Fruit fly (Drosophila melanogaster) whole organism, embryonic: ENCODE measurements around the gene CG11975.

Source experiments
- Atf3 ChIP-seq: fragments of 200-800 bp; sonication (Bioruptor generic); optimal IDR thresholded peaks from 3 replicates; lab custom pipeline; 2016; ENCODE audit warnings: missing biosample characterization, missing genetic modification characterization
- CG10462 ChIP-seq: fragments of 200-800 bp; sonication (Bioruptor generic); optimal IDR thresholded peaks from 2 replicates; lab custom pipeline; 2016; ENCODE audit warnings: missing biosample characterization, missing genetic modification characterization
- CG11247 ChIP-seq: fragments of 200-800 bp; sonication (Bioruptor generic); IDR thresholded peaks from 2 replicates; pipeline ENCODE4 v1.3.6; 2022; ENCODE audit warnings: missing biosample characterization, missing genetic modification characterization
- CG11504 ChIP-seq: fragments of 200-800 bp; sonication (Bioruptor generic); optimal IDR thresholded peaks from 3 replicates; lab custom pipeline; 2019; ENCODE audit warnings: missing biosample characterization, mild to moderate bottlenecking, missing genetic modification characterization, moderate library complexity
- CG12236 ChIP-seq: fragments of 200-800 bp; sonication (Bioruptor generic); optimal IDR thresholded peaks from 2 replicates; lab custom pipeline; 2016; ENCODE audit warnings: missing biosample characterization, missing genetic modification characterization
- CG12942 ChIP-seq: fragments of 200-800 bp; sonication (Bioruptor generic); optimal IDR thresholded peaks from 3 replicates; lab custom pipeline; 2016; ENCODE audit warnings: missing biosample characterization, missing genetic modification characterization
- CG14710 ChIP-seq: fragments of 200-800 bp; sonication (Bioruptor generic); optimal IDR thresholded peaks from 3 replicates; lab custom pipeline; 2019; ENCODE audit warnings: missing biosample characterization, mild to moderate bottlenecking, missing genetic modification characterization, moderate library complexity
- CG14860 ChIP-seq: fragments of 200-800 bp; sonication (Bioruptor generic); IDR thresholded peaks from 3 replicates; pipeline ENCODE4 v1.3.6; 2022; ENCODE audit warnings: missing biosample characterization, missing genetic modification characterization; ENCODE audit not compliant: partially characterized antibody
- CG15073 ChIP-seq: fragments of 200-800 bp; sonication (Bioruptor generic); optimal IDR thresholded peaks from 2 replicates; lab custom pipeline; 2016; ENCODE audit warnings: missing biosample characterization, missing genetic modification characterization
- CG17359 ChIP-seq: fragments of 200-800 bp; sonication (Bioruptor generic); optimal IDR thresholded peaks from 3 replicates; lab custom pipeline; 2018; ENCODE audit warnings: missing biosample characterization, mild to moderate bottlenecking, missing genetic modification characterization, moderate library complexity
- CG17612 ChIP-seq: fragments of 200-800 bp; sonication (Bioruptor generic); IDR thresholded peaks from 2 replicates; pipeline ENCODE4 v1.3.6; 2022; ENCODE audit warnings: missing biosample characterization, missing genetic modification characterization
- CG17802 ChIP-seq: fragments of 200-800 bp; sonication (Bioruptor generic); optimal IDR thresholded peaks from 2 replicates; lab custom pipeline; 2018; ENCODE audit warnings: missing biosample characterization, mild to moderate bottlenecking, missing genetic modification characterization, moderate library complexity
- CG30431 ChIP-seq: fragments of 200-800 bp; sonication (Bioruptor generic); optimal IDR thresholded peaks from 2 replicates; lab custom pipeline; 2017; ENCODE audit warnings: missing biosample characterization, missing genetic modification characterization
- CG3065 ChIP-seq: fragments of 200-800 bp; sonication (Bioruptor generic); optimal IDR thresholded peaks from 2 replicates; lab custom pipeline; 2016; ENCODE audit warnings: missing biosample characterization, missing genetic modification characterization
- CG4854 ChIP-seq: fragments of 200-800 bp; sonication (Bioruptor generic); optimal IDR thresholded peaks from 2 replicates; lab custom pipeline; 2016; ENCODE audit warnings: missing biosample characterization, missing genetic modification characterization, inconsistent platforms
- CG7271 ChIP-seq: fragments of 200-800 bp; sonication (Bioruptor generic); optimal IDR thresholded peaks from 2 replicates; lab custom pipeline; 2018; ENCODE audit warnings: missing biosample characterization, mild to moderate bottlenecking, missing genetic modification characterization, moderate library complexity
- CG8478 ChIP-seq: fragments of >200 bp; optimal IDR thresholded peaks from 2 replicates; lab custom pipeline; 2018
- CHES-1-like ChIP-seq: fragments of 200-800 bp; sonication (Bioruptor generic); optimal IDR thresholded peaks from 2 replicates; lab custom pipeline; 2016; ENCODE audit warnings: missing biosample characterization, missing genetic modification characterization
- Dbx ChIP-seq: fragments of 200-800 bp; sonication (Bioruptor generic); IDR thresholded peaks from 3 replicates; pipeline ENCODE4 v1.3.6; 2022; ENCODE audit warnings: missing biosample characterization, missing genetic modification characterization
- Dek ChIP-seq: fragments of 200-800 bp; sonication (Bioruptor generic); optimal IDR thresholded peaks from 3 replicates; lab custom pipeline; 2019; ENCODE audit warnings: missing biosample characterization, mild to moderate bottlenecking, missing genetic modification characterization, moderate library complexity
- Fer3 ChIP-seq: fragments of 200-800 bp; sonication (Bioruptor generic); optimal IDR thresholded peaks from 2 replicates; lab custom pipeline; 2018; ENCODE audit warnings: missing biosample characterization, mild to moderate bottlenecking, missing genetic modification characterization, moderate library complexity
- HHEX ChIP-seq: fragments of 200-800 bp; sonication (Bioruptor generic); optimal IDR thresholded peaks from 3 replicates; lab custom pipeline; 2017; ENCODE audit warnings: missing biosample characterization, mild to moderate bottlenecking, missing genetic modification characterization, missing genetic modification reagents
- Hr78 ChIP-seq, 2 experiments: fragments of 200-800 bp in 1 of 2; fragments of >200 bp in 1 of 2; sonication (Bioruptor generic) in 1 of 2; optimal IDR thresholded peaks; 2 replicates each; lab custom pipeline; 2017 to 2019; ENCODE audit warnings: missing biosample characterization in 2 of 2, missing genetic modification characterization in 2 of 2, mild to moderate bottlenecking in 1 of 2, moderate library complexity in 1 of 2
- NfI ChIP-seq: fragments of 200-800 bp; sonication (Bioruptor generic); optimal IDR thresholded peaks from 3 replicates; lab custom pipeline; 2018; ENCODE audit warnings: missing biosample characterization, mild to moderate bottlenecking, missing genetic modification characterization, moderate library complexity
- Opbp ChIP-seq: fragments of 200-800 bp; sonication (Bioruptor generic); IDR thresholded peaks from 3 replicates; pipeline ENCODE4 v1.3.6; 2022; ENCODE audit warnings: missing biosample characterization, missing genetic modification characterization; ENCODE audit not compliant: partially characterized antibody
- PHDP ChIP-seq: fragments of 200-800 bp; sonication (Bioruptor generic); optimal IDR thresholded peaks from 3 replicates; lab custom pipeline; 2018; ENCODE audit warnings: missing biosample characterization, mild to moderate bottlenecking, missing genetic modification characterization, moderate library complexity
- Ssrp ChIP-seq: fragments of 200-800 bp; sonication (Bioruptor generic); optimal IDR thresholded peaks from 2 replicates; lab custom pipeline; 2018; ENCODE audit warnings: missing biosample characterization, mild to moderate bottlenecking, missing genetic modification characterization, moderate library complexity
- Xbp1 ChIP-seq: fragments of 200-800 bp; sonication (Bioruptor generic); optimal IDR thresholded peaks from 3 replicates; lab custom pipeline; 2016; ENCODE audit warnings: missing biosample characterization, mild to moderate bottlenecking, missing genetic modification characterization
- al ChIP-seq: fragments of 200-800 bp; sonication (Bioruptor generic); IDR thresholded peaks from 2 replicates; pipeline ENCODE4 v1.3.6; 2022; ENCODE audit warnings: missing biosample characterization, missing genetic modification characterization
- ash1 ChIP-seq: fragments of 200-800 bp; sonication (Bioruptor generic); optimal IDR thresholded peaks from 2 replicates; lab custom pipeline; 2018; ENCODE audit warnings: missing biosample characterization, mild to moderate bottlenecking, missing genetic modification characterization
- br ChIP-seq: fragments of >200 bp; optimal IDR thresholded peaks from 2 replicates; lab custom pipeline; 2017
- caup ChIP-seq: fragments of 200-800 bp; sonication (Bioruptor generic); optimal IDR thresholded peaks from 3 replicates; lab custom pipeline; 2017; ENCODE audit warnings: missing biosample characterization, mild to moderate bottlenecking, missing genetic modification characterization, moderate library complexity; ENCODE audit not compliant: severe bottlenecking
- crp ChIP-seq, 2 experiments: fragments of 200-800 bp; sonication (Bioruptor generic); optimal IDR thresholded peaks; 2 replicates in 1 of 2; 3 replicates in 1 of 2; lab custom pipeline; 2017; ENCODE audit warnings: missing biosample characterization in 2 of 2, missing genetic modification characterization in 2 of 2, mild to moderate bottlenecking in 1 of 2, moderate library complexity in 1 of 2
- dmrt99B ChIP-seq: fragments of 200-800 bp; sonication (Bioruptor generic); optimal IDR thresholded peaks from 2 replicates; lab custom pipeline; 2018; ENCODE audit warnings: missing biosample characterization, mild to moderate bottlenecking, missing genetic modification characterization, moderate library complexity
- dysf ChIP-seq: fragments of 200-800 bp; sonication (Bioruptor generic); IDR thresholded peaks from 3 replicates; pipeline ENCODE4 v1.3.6; 2022; ENCODE audit warnings: missing biosample characterization, missing genetic modification characterization
- fru ChIP-seq: fragments of >200 bp; optimal IDR thresholded peaks from 2 replicates; lab custom pipeline; 2017
- insv ChIP-seq, 2 experiments: fragments of 200-800 bp; sonication (Bioruptor generic); optimal IDR thresholded peaks; 3 replicates each; lab custom pipeline; 2016 to 2018; ENCODE audit warnings: missing biosample characterization in 2 of 2, missing genetic modification characterization in 2 of 2
- klu ChIP-seq: fragments of 200-800 bp; sonication (Bioruptor generic); IDR thresholded peaks from 2 replicates; pipeline ENCODE4 v1.3.6; 2022; ENCODE audit warnings: missing biosample characterization, missing genetic modification characterization
- lmd ChIP-seq: fragments of 200-800 bp; sonication (Bioruptor generic); IDR thresholded peaks from 2 replicates; pipeline ENCODE4 v1.3.6; 2022; ENCODE audit warnings: missing biosample characterization, missing genetic modification characterization
- mam ChIP-seq: fragments of 200-800 bp; sonication (Bioruptor generic); optimal IDR thresholded peaks from 3 replicates; lab custom pipeline; 2016; ENCODE audit warnings: missing biosample characterization, missing genetic modification characterization
- nom ChIP-seq: fragments of 200-800 bp; sonication (Bioruptor generic); optimal IDR thresholded peaks from 2 replicates; lab custom pipeline; 2017; ENCODE audit warnings: missing biosample characterization, missing genetic modification characterization, mild to moderate bottlenecking, moderate library complexity, missing genetic modification reagents
- pb ChIP-seq: fragments of 200-800 bp; sonication (Bioruptor generic); optimal IDR thresholded peaks from 3 replicates; lab custom pipeline; 2016; ENCODE audit warnings: missing biosample characterization, missing genetic modification characterization
- peb ChIP-seq: fragments of 200-800 bp; sonication (Bioruptor generic); IDR thresholded peaks from 2 replicates; pipeline ENCODE4 v1.3.6; 2022; ENCODE audit warnings: missing biosample characterization, missing genetic modification characterization
- rib ChIP-seq: fragments of 200-800 bp; sonication (Bioruptor generic); IDR thresholded peaks from 2 replicates; pipeline ENCODE4 v1.3.6; 2022; ENCODE audit warnings: missing biosample characterization, missing genetic modification characterization
- sc ChIP-seq, 3 experiments: fragments of >200 bp in 2 of 3; fragments of 200-800 bp in 1 of 3; sonication (Bioruptor generic) in 1 of 3; optimal IDR thresholded peaks; 2 replicates in 2 of 3; 3 replicates in 1 of 3; lab custom pipeline; 2017; ENCODE audit warnings: mild to moderate bottlenecking in 1 of 3, missing biosample characterization in 1 of 3, missing genetic modification characterization in 1 of 3, missing genetic modification reagents in 1 of 3
- sim ChIP-seq: fragments of 200-800 bp; sonication (Bioruptor generic); IDR thresholded peaks from 2 replicates; pipeline ENCODE4 v1.3.6; 2022; ENCODE audit warnings: missing biosample characterization, missing genetic modification characterization
- tap ChIP-seq: fragments of 200-800 bp; optimal IDR thresholded peaks from 3 replicates; lab custom pipeline; 2019; ENCODE audit warnings: missing biosample characterization, mild to moderate bottlenecking, missing genetic modification characterization, moderate library complexity
- tio ChIP-seq: fragments of 200-800 bp; sonication (Bioruptor generic); optimal IDR thresholded peaks from 2 replicates; lab custom pipeline; 2017; ENCODE audit warnings: missing biosample characterization, missing genetic modification characterization, inconsistent platforms
- tll ChIP-seq, 2 experiments: fragments of 200-800 bp in 1 of 2; fragments of >200 bp in 1 of 2; sonication (Bioruptor generic) in 1 of 2; optimal IDR thresholded peaks; 2 replicates each; lab custom pipeline; 2017 to 2019; ENCODE audit warnings: missing biosample characterization in 2 of 2, missing genetic modification characterization in 2 of 2, mild to moderate bottlenecking in 1 of 2, moderate library complexity in 1 of 2
- tna ChIP-seq: fragments of 200-800 bp; sonication (Bioruptor generic); IDR thresholded peaks from 2 replicates; pipeline ENCODE4 v1.3.6; 2022; ENCODE audit warnings: missing biosample characterization, missing genetic modification characterization; ENCODE audit not compliant: partially characterized antibody
- zfh1 ChIP-seq: fragments of 200-800 bp; sonication (Bioruptor generic); IDR thresholded peaks from 3 replicates; pipeline ENCODE4 v1.3.6; 2022; ENCODE audit warnings: missing biosample characterization, missing genetic modification characterization

Gene CG11975

DNA sequence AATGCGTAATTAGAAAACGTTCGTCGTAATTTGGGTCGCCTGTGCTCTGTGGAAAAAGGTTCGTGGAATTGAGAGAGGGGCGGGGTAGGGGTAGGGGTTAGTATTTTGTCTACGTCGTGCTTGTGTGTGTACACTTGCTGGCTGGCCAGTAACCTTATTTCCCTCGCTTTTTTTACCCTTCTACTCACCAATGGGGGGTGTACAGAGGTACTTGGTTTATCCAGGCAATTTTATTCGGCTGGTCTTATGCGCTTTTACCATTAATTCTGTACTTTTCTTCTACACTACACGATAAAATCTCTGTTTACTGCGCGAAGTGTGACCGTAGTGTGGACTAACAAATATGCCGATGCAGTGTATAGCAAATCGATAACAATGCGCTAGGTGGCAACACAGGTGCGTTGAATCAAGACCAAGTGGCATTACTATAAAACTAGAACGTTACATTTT lies 26.7 kb downstream of the CG11975 start, which contains the start of gene tgo (continued):
- TF ChIP-seq dmrt99B (tag; lab: Kevin White, UChicago), result no peak
- TF ChIP-seq tio (GFP tag; lab: Kevin White, UChicago), result no peak
- TF ChIP-seq Fer3 (tag; lab: Kevin White, UChicago), result no peak
- no peak for TF ChIP-seq sim (GFP tag; lab: Robert Waterston, UW)
- TF ChIP-seq sc (optimal IDR thresholded peaks at IDR 0.05; lab: Kevin White, UChicago), result no peak
- TF ChIP-seq sc (GFP tag; optimal IDR thresholded peaks at IDR 0.05; lab: Kevin White, UChicago), result no peak
- TF ChIP-seq rib (GFP tag; lab: Robert Waterston, UW), result no peak
- no peak for TF ChIP-seq ash1 (GFP tag; lab: Kevin White, UChicago)
- no peak for TF ChIP-seq CG8478 (lab: Kevin White, UChicago)
- no peak for TF ChIP-seq Dek (tag; lab: Kevin White, UChicago)
- TF ChIP-seq Ssrp, result no peak
- no peak for TF ChIP-seq klu (GFP tag; lab: Robert Waterston, UW)
- no peak for TF ChIP-seq CG11504 (tag; lab: Kevin White, UChicago)
- TF ChIP-seq CG17612 (GFP tag; lab: Robert Waterston, UW), result no peak
- TF ChIP-seq peb (GFP tag; lab: Robert Waterston, UW), result no peak
- no peak for TF ChIP-seq Hr78 (GFP tag; optimal IDR thresholded peaks at IDR 0.05; lab: Kevin White, UChicago)
- TF ChIP-seq pb (GFP tag; lab: Kevin White, UChicago), result no peak
- TF ChIP-seq dysf (GFP tag; lab: Robert Waterston, UW), result no peak
- TF ChIP-seq tna (GFP tag; lab: Robert Waterston, UW), result no peak
- TF ChIP-seq crp (GFP tag; optimal IDR thresholded peaks at IDR 0.05; lab: Kevin White, UChicago), result no peak
- TF ChIP-seq CG12942 (GFP tag; lab: Kevin White, UChicago), result no peak
- no peak for TF ChIP-seq CG7271 (tag; lab: Kevin White, UChicago)
- no peak for TF ChIP-seq br
- no peak for TF ChIP-seq CG3065 (GFP tag; lab: Kevin White, UChicago)
- peak; percentile 80 for TF ChIP-seq CG14710 (tag; lab: Kevin White, UChicago)
- TF ChIP-seq Atf3, result no peak
- TF ChIP-seq CG10462 (GFP tag; lab: Kevin White, UChicago), result no peak
- peak; percentile 64 for TF ChIP-seq CHES-1-like (GFP tag; lab: Kevin White, UChicago)
- TF ChIP-seq lmd (GFP tag; lab: Robert Waterston, UW), result no peak
- no peak for TF ChIP-seq CG12236 (GFP tag; lab: Kevin White, UChicago)
- no peak for TF ChIP-seq CG30431 (GFP tag; lab: Kevin White, UChicago)
- TF ChIP-seq CG17802 (tag; lab: Kevin White, UChicago), result no peak
- no peak for TF ChIP-seq mam (GFP tag; lab: Kevin White, UChicago)
- no peak for TF ChIP-seq Xbp1
- TF ChIP-seq nom (GFP tag; lab: Kevin White, UChicago), result no peak
- peak; percentile 11 for TF ChIP-seq CG17359 (tag; lab: Kevin White, UChicago)
- TF ChIP-seq insv (GFP tag; optimal IDR thresholded peaks at IDR 0.05; lab: Kevin White, UChicago), result peak in 1 of 2 experiments; percentile 38
- no peak for TF ChIP-seq caup (GFP tag; lab: Kevin White, UChicago)
- no peak for TF ChIP-seq tll (GFP tag; optimal IDR thresholded peaks at IDR 0.05; lab: Kevin White, UChicago)
- peak; percentile 58; the same call in 2 of the 3 replicates for TF ChIP-seq Opbp
- TF ChIP-seq Dbx, result no peak
- TF ChIP-seq zfh1 (GFP tag; lab: Robert Waterston, UW), result 0 out of 3 replicates have a peak, but pooled peaks have one; percentile 22
- no peak for TF ChIP-seq NfI (GFP tag; lab: Kevin White, UChicago)
- TF ChIP-seq HHEX (GFP tag; lab: Kevin White, UChicago), result no peak
- no peak for TF ChIP-seq al (GFP tag; lab: Robert Waterston, UW)
- TF ChIP-seq CG11247 (GFP tag; lab: Robert Waterston, UW), result no peak
- TF ChIP-seq CG14860, result no peak
- no peak for TF ChIP-seq CG15073 (GFP tag; lab: Kevin White, UChicago)
- no peak for TF ChIP-seq CG4854 (GFP tag; lab: Kevin White, UChicago)
- TF ChIP-seq fru (lab: Kevin White, UChicago), result no peak
- no peak for TF ChIP-seq PHDP (tag; lab: Kevin White, UChicago)
- no peak for TF ChIP-seq tap (tag; lab: Kevin White, UChicago)
